Worm (Caenorhabditis elegans) whole organism, young adult: ENCODE results near the gene cyp-35A3.
A peak's percentile ranks its signal among the peaks of the same experiment; 100 is the strongest.

Experiments used
- F23B12.7 ChIP-seq: sonication (generic microtip); optimal IDR thresholded peaks from 2 replicates; lab custom pipeline; 2017; ENCODE audit warnings: missing genetic modification characterization, mild to moderate bottlenecking, missing compliant biosample characterization, antibody characterized with exemption, moderate library complexity; ENCODE audit not compliant: insufficient read depth
- F37B4.10 ChIP-seq: fragments of 200-800 bp; sonication (Bioruptor generic); IDR thresholded peaks from 2 replicates; pipeline ENCODE4 v1.3.6; 2022; ENCODE audit warnings: missing genetic modification characterization, missing compliant biosample characterization
- bed-1 ChIP-seq: fragments of 200-800 bp; sonication (Bioruptor generic); IDR thresholded peaks from 2 replicates; pipeline ENCODE4 v1.3.6; 2022; ENCODE audit warnings: missing genetic modification reagents, missing genetic modification characterization, missing compliant biosample characterization
- ceh-27 ChIP-seq: fragments of 200-800 bp; sonication (Bioruptor generic); optimal IDR thresholded peaks from 2 replicates; lab custom pipeline; 2018; ENCODE audit warnings: mild to moderate bottlenecking, missing genetic modification characterization, moderate library complexity, missing compliant biosample characterization
- dpff-1 ChIP-seq: sonication (generic microtip); optimal IDR thresholded peaks from 2 replicates; lab custom pipeline; 2017; ENCODE audit warnings: mild to moderate bottlenecking, missing genetic modification characterization, missing compliant biosample characterization
- egl-44 ChIP-seq: fragments of 200-800 bp; sonication (Bioruptor generic); IDR thresholded peaks from 2 replicates; pipeline ENCODE4 v1.3.6; 2022; ENCODE audit warnings: missing genetic modification reagents, missing genetic modification characterization, missing compliant biosample characterization
- gei-17 ChIP-seq: fragments of 200-800 bp; sonication (Bioruptor generic); optimal IDR thresholded peaks from 2 replicates; lab custom pipeline; 2018; ENCODE audit warnings: mild to moderate bottlenecking, missing genetic modification characterization, missing compliant biosample characterization
- hmg-1.2 ChIP-seq: fragments of 200-800 bp; sonication (Bioruptor generic); IDR thresholded peaks from 2 replicates; pipeline ENCODE4 v1.3.6; 2022; ENCODE audit warnings: missing genetic modification reagents, missing genetic modification characterization, missing compliant biosample characterization
- hmg-20 ChIP-seq: fragments of 200-800 bp; sonication (Bioruptor generic); IDR thresholded peaks from 2 replicates; pipeline ENCODE4 v1.3.6; 2022; ENCODE audit warnings: missing genetic modification reagents, missing genetic modification characterization, missing compliant biosample characterization
- lag-1 ChIP-seq: fragments of 200-800 bp; sonication (Bioruptor generic); IDR thresholded peaks from 2 replicates; pipeline ENCODE4 v1.3.6; 2022; ENCODE audit warnings: missing genetic modification reagents, missing genetic modification characterization, missing compliant biosample characterization
- mcd-1 ChIP-seq: fragments of 200-800 bp; sonication (Bioruptor generic); IDR thresholded peaks from 2 replicates; pipeline ENCODE4 v1.3.6; 2022; ENCODE audit warnings: missing genetic modification reagents, missing genetic modification characterization, missing compliant biosample characterization
- nfya-1 ChIP-seq: sonication (generic microtip); optimal IDR thresholded peaks from 2 replicates; lab custom pipeline; 2017; ENCODE audit warnings: antibody characterized with exemption, missing compliant biosample characterization, missing genetic modification characterization, borderline replicate concordance; ENCODE audit not compliant: insufficient read depth
- nfyb-1 ChIP-seq: fragments of 200-800 bp; sonication (Bioruptor generic); IDR thresholded peaks from 2 replicates; pipeline ENCODE4 v1.3.6; 2022; ENCODE audit warnings: missing genetic modification reagents, missing genetic modification characterization, missing compliant biosample characterization
- pha-4 ChIP-seq: fragments of 150-350 bp; sonication (generic microtip); optimal IDR thresholded peaks from 2 replicates; lab custom pipeline; 2014; ENCODE audit warnings: missing biosample characterization, missing genetic modification reagents, missing genetic modification characterization
- repo-1 ChIP-seq: sonication (generic microtip); optimal IDR thresholded peaks from 2 replicates; lab custom pipeline; 2017; ENCODE audit warnings: mild to moderate bottlenecking, missing genetic modification characterization, missing compliant biosample characterization
- snpc-1.1 ChIP-seq: sonication (generic microtip); optimal IDR thresholded peaks from 2 replicates; lab custom pipeline; 2017; ENCODE audit warnings: missing genetic modification characterization, mild to moderate bottlenecking, missing compliant biosample characterization, antibody characterized with exemption, moderate library complexity, missing genotype, missing genetic modification reagents; ENCODE audit not compliant: insufficient read depth
- unc-62 ChIP-seq: fragments of 150-350 bp; optimal IDR thresholded peaks from 2 replicates; lab custom pipeline; 2014; ENCODE audit warnings: missing biosample characterization, missing genetic modification reagents, missing genetic modification characterization
- ztf-18 ChIP-seq: sonication (generic microtip); optimal IDR thresholded peaks from 2 replicates; lab custom pipeline; 2016; ENCODE audit warnings: missing genotype, mild to moderate bottlenecking, missing genetic modification characterization, missing compliant biosample characterization

Gene cyp-35A3

ce11 chrV:4066143-4066542 is 43.7 kb downstream of the cyp-35A3 start:
- TF ChIP-seq hmg-1.2 (GFP tag; lab: Robert Waterston, UW) (peak; percentile 36; the same call in 1 of the 2 replicates), mcd-1 (GFP tag; lab: Robert Waterston, UW) (peak; percentile 59)

- TF ChIP-seq mcd-1 (GFP tag; lab: Robert Waterston, UW), result peak; percentile 82
Measured at ce11 chrV:4067876-4068275, 45.5 kb downstream of the cyp-35A3 start.

- no peak for TF ChIP-seq unc-62 (GFP tag; lab: Kevin White, UChicago)
- TF ChIP-seq gei-17, result no peak
- TF ChIP-seq snpc-1.1 (tag; lab: Kevin White, UChicago), result no peak
- TF ChIP-seq dpff-1, result no peak
- TF ChIP-seq hmg-20, result no peak
- no peak for TF ChIP-seq F23B12.7 (tag; lab: Kevin White, UChicago)
- TF ChIP-seq repo-1 (tag; lab: Kevin White, UChicago), result no peak
- TF ChIP-seq F37B4.10 (GFP tag; lab: Robert Waterston, UW), result no peak
- no peak for TF ChIP-seq ztf-18
- TF ChIP-seq pha-4 (tag; lab: Kevin White, UChicago), result no peak
- no peak for TF ChIP-seq lag-1 (GFP tag; lab: Robert Waterston, UW)
- no peak for TF ChIP-seq nfyb-1
- no peak for TF ChIP-seq nfya-1 (tag; lab: Kevin White, UChicago)
- TF ChIP-seq egl-44, result no peak
- TF ChIP-seq bed-1 (GFP tag; lab: Robert Waterston, UW), result no peak
- no peak for TF ChIP-seq ceh-27 (GFP tag; lab: Kevin White, UChicago)
Measured at ce11 chrV:4073455-4073854, 51.0 kb downstream of the cyp-35A3 start, which contains the start of gene otpl-2. Gene otpl-2 (plus strand): TSS chrV:4073755.
